Worm (Caenorhabditis elegans): ENCODE results near the gene dnj-5.

DNA sequence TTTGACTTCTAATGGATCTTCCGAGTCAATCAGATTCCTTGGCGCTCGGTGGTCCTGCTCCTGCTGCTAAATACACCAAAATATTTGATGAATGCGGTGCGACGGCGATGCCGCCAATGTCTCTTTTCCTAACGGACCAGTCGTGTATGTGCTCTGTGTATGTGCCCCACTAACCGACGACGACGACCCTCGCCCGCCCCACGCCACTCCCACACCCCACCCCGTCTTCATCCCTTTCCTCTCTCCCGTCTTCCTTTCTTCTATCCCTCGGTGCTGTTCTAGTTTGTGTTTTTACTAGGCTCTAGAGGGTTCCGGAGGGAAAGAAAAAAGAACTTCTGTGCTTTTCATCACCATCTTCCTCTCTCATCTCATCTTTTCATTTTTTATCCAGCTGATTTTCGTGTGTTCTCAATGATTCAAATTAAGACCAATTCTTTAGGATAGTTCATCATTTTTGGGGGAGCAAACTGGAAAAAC is 23.5 kb downstream of the dnj-5 start, which contains the start of gene egl-27:
- TF ChIP-seq fkh-8 (tag; optimal IDR thresholded peaks at IDR 0.05) (no peak), mep-1 (tag; optimal IDR thresholded peaks at IDR 0.05) (no peak), nhr-19 (GFP tag; conservative IDR thresholded peaks at IDR 0.05) (no peak), ztf-4 (tag; optimal IDR thresholded peaks at IDR 0.05) (no peak), skn-1 (tag; optimal IDR thresholded peaks at IDR 0.05) (no peak), F16B12.6 (tag; optimal IDR thresholded peaks at IDR 0.05) (no peak), lsy-2 (tag; optimal IDR thresholded peaks at IDR 0.05) (no peak)
